Worm (Caenorhabditis elegans): ENCODE data around the gene F14F8.8.

The F14F8.8 gene

ce11 chrV:16621894-16622293 is 50.2 kb downstream of the F14F8.8 start (continued):
- TF ChIP-seq tbx-9 (tag; optimal IDR thresholded peaks at IDR 0.05; ENCODE audit: borderline replicate concordance) (no peak), hmg-1.2 (GFP tag; IDR thresholded peaks at IDR 0.05) (peak; percentile 28; the same call in 1 of the 2 replicates), mel-28 (tag; optimal IDR thresholded peaks at IDR 0.05; ENCODE audit: borderline replicate concordance) (no peak), nfyb-1 (GFP tag; IDR thresholded peaks at IDR 0.05) (no peak), hlh-26 (GFP tag; conservative IDR thresholded peaks at IDR 0.05) (no peak), athp-1 (tag; optimal IDR thresholded peaks at IDR 0.05) (no peak), pha-4 (tag; optimal IDR thresholded peaks at IDR 0.05) (no peak), die-1 (tag; optimal IDR thresholded peaks at IDR 0.05) (peak; percentile 33), ceh-27 (GFP tag; optimal IDR thresholded peaks at IDR 0.05) (peak; percentile 18), nhr-120 (GFP tag; IDR thresholded peaks at IDR 0.05) (no peak), lin-26 (GFP tag; IDR thresholded peaks at IDR 0.05) (peak; percentile 69; the same call in 1 of the 2 replicates), B0261.1 (tag; optimal IDR thresholded peaks at IDR 0.05) (peak; percentile 82), xnd-1 (tag; optimal IDR thresholded peaks at IDR 0.05) (no peak)

All from whole organism, young adult.